Worm (Caenorhabditis elegans): ENCODE measurements around the gene ZC15.1.

DNA sequence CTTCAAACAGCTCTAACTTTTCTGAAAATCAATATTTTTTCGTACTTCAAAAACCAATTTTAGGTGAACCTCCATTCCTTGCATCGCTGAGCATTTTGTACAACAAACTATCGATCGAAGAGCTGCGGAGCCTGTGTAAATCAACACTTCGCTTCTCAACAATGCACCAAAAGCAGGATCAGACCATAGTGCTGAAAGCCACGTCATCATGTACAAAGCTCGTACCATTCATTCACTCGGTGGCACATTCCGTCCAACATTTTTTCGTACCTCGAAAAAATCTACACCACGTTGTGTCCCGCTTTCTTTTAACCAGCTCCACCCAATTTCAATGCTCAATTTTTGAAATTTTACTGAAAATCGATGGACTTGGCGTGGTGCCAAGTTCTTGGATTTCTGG is 4.7 kb downstream of the ZC15.1 start, which contains the start of gene ZC15.10:
- no peak for TF ChIP-seq him-1 (tag; optimal IDR thresholded peaks at IDR 0.05)
- no peak for TF ChIP-seq W03F9.2 (tag; optimal IDR thresholded peaks at IDR 0.05)

All from whole organism, L4/young adult.